Fruit fly (Drosophila melanogaster): ENCODE measurements around the gene CG8419.

The CG8419 gene

dm6 chr2L:8203748-8204147, 2.2 kb upstream of the CG8419 start:
- TF ChIP-seq Mnt (GFP tag; optimal IDR thresholded peaks at IDR 0.05) (no peak), CG33017 (tag; optimal IDR thresholded peaks at IDR 0.05) (peak; percentile 62), Hr96 (GFP tag; optimal IDR thresholded peaks at IDR 0.05) (no peak), Clk (GFP tag; optimal IDR thresholded peaks at IDR 0.05) (no peak)

DNA sequence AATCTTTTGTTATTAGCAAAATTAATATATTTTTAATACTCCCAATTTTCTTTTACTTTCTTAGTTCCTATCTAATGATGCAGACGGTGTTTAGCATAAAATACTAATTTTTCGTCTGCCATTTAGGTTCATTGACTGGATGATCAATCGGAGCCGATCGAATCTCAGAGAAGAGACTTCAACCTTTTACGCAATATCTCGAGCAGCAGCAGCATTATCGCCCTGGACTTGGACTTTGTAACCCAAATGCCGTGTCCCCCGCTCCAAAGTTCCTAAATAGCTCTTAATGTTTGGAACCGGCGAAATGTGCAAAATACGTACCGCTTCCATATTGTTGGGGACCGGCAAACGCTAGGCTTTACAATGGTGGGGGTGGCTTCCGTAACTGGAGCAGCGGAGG, 1.6 kb upstream of the CG8419 start:
- no peak for TF ChIP-seq ovo (GFP tag; optimal IDR thresholded peaks at IDR 0.05)
- TF ChIP-seq CG12768 (GFP tag; optimal IDR thresholded peaks at IDR 0.05), result peak; percentile 60
- no peak for TF ChIP-seq bab1 (GFP tag; optimal IDR thresholded peaks at IDR 0.05)
- TF ChIP-seq CG5204 (GFP tag; optimal IDR thresholded peaks at IDR 0.05), result no peak

dm6 chr2L:8204996-8205567, 889 bp upstream of the CG8419 start, which contains the start of gene SLC5A11:
Gene SLC5A11, minus strand, starts transcription at chr2L:8205132.
- TF ChIP-seq CG12768 (GFP tag; optimal IDR thresholded peaks at IDR 0.05) (peak; percentile 96), tj (GFP tag; optimal IDR thresholded peaks at IDR 0.05) (peak; percentile 75), pad (GFP tag; optimal IDR thresholded peaks at IDR 0.05) (peak; percentile 87), cnc (optimal IDR thresholded peaks at IDR 0.05) (no peak), CG33017 (tag; optimal IDR thresholded peaks at IDR 0.05) (peak; percentile 98), bab1 (GFP tag; optimal IDR thresholded peaks at IDR 0.05) (peak; percentile 100), CG7101 (tag; optimal IDR thresholded peaks at IDR 0.05) (peak; percentile 96), CG5204 (GFP tag; optimal IDR thresholded peaks at IDR 0.05) (peak; percentile 84), kay (GFP tag; ENCODE audit: borderline replicate concordance) (peak; percentile 58), toe (GFP tag; optimal IDR thresholded peaks at IDR 0.05) (peak; percentile 96), Hr96 (GFP tag; optimal IDR thresholded peaks at IDR 0.05) (peak; percentile 97), Mnt (GFP tag; optimal IDR thresholded peaks at IDR 0.05) (peak; percentile 77), CG14711 (tag; optimal IDR thresholded peaks at IDR 0.05) (peak; percentile 92), cic (GFP tag; optimal IDR thresholded peaks at IDR 0.05) (peak; percentile 98), CG11617 (GFP tag; optimal IDR thresholded peaks at IDR 0.05) (peak; percentile 96), CG7045 (GFP tag; optimal IDR thresholded peaks at IDR 0.05) (peak; percentile 99), CG1620 (GFP tag; optimal IDR thresholded peaks at IDR 0.05) (peak; percentile 56), ovo (GFP tag; optimal IDR thresholded peaks at IDR 0.05) (peak; percentile 83), Clk (GFP tag; optimal IDR thresholded peaks at IDR 0.05) (peak; percentile 93), Crg-1 (GFP tag; optimal IDR thresholded peaks at IDR 0.05) (peak; percentile 84)

DNA sequence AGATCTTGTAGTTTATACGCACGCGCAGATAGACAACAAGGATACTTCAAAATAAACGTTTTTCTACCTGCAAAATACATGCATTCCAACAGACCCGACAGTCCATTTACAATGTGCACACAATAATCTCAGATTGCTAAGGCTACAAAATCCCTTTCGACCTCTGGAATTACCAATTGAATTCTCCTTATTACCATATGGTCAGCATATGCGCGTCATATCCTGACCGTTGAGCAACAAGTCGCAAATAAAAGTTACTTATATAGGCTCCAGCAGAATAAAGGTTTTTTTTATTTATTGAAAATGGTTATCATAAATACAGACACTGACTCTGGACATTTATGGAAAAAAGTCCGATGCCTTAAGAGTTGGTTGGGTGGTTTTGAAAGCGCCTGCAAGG, 3.4 kb downstream of the CG8419 start:
- TF ChIP-seq ovo (GFP tag; optimal IDR thresholded peaks at IDR 0.05) (no peak), kay (GFP tag; ENCODE audit: borderline replicate concordance) (peak; percentile 88)

DNA sequence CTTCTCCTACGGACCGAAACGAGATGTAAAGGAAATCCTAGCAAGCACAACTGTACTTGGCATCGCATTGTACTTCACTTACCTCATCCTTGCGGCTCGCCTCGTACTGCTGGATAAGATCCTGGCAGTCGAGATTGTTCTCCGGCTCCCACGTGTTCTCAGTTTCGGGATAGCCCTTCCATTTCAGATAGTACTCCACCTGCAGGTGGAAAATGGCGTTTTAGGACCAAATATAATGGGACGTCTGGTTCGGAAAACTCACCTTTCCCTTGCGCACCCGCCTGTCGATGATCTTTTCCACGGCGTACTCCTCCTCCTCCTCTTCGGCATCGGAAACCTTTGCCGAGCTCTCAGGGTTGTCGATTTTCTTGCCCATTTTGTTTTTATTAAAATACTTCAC, 4.5 kb downstream of the CG8419 start:
- TF ChIP-seq CG1620 (GFP tag; optimal IDR thresholded peaks at IDR 0.05), result no peak
- no peak for TF ChIP-seq bab1 (GFP tag; optimal IDR thresholded peaks at IDR 0.05)
- TF ChIP-seq CG7101 (tag; optimal IDR thresholded peaks at IDR 0.05), result no peak
- TF ChIP-seq Clk (GFP tag; optimal IDR thresholded peaks at IDR 0.05), result no peak
- no peak for TF ChIP-seq CG5204 (GFP tag; optimal IDR thresholded peaks at IDR 0.05)
- no peak for TF ChIP-seq Crg-1 (GFP tag; optimal IDR thresholded peaks at IDR 0.05)
- no peak for TF ChIP-seq pad (GFP tag; optimal IDR thresholded peaks at IDR 0.05)
- no peak for TF ChIP-seq Hr96 (GFP tag; optimal IDR thresholded peaks at IDR 0.05)
- TF ChIP-seq CG12768 (GFP tag; optimal IDR thresholded peaks at IDR 0.05), result no peak
- TF ChIP-seq tj (GFP tag; optimal IDR thresholded peaks at IDR 0.05), result no peak
- TF ChIP-seq toe (GFP tag; optimal IDR thresholded peaks at IDR 0.05), result no peak
- TF ChIP-seq CG11617 (GFP tag; optimal IDR thresholded peaks at IDR 0.05), result no peak
- TF ChIP-seq CG33017 (tag; optimal IDR thresholded peaks at IDR 0.05), result no peak
- no peak for TF ChIP-seq Mnt (GFP tag; optimal IDR thresholded peaks at IDR 0.05)
- TF ChIP-seq cic (GFP tag; optimal IDR thresholded peaks at IDR 0.05), result no peak
- TF ChIP-seq kay (GFP tag; ENCODE audit: borderline replicate concordance), result no peak
- TF ChIP-seq ovo (GFP tag; optimal IDR thresholded peaks at IDR 0.05), result no peak
- TF ChIP-seq CG7045 (GFP tag; optimal IDR thresholded peaks at IDR 0.05), result no peak
- no peak for TF ChIP-seq cnc (optimal IDR thresholded peaks at IDR 0.05)
- TF ChIP-seq CG14711 (tag; optimal IDR thresholded peaks at IDR 0.05), result no peak

DNA sequence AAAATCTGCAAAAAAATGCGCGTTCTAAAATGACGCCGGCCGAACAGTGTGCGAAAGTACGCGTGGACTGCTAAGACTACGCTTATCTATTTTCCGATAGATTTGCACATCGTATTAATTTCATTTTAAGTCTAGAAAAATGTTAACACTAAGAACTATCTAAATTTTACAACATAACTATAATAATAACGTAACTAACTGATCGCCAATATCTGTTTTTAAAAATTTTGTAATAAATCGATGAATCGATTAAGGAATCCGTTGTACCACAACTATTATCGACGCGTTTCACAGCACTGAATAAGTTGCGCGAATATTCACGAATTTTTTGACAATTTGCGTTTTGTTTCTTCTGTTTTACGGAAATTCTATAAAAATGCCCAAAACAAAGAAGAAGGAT, 5.1 kb downstream of the CG8419 start, which contains the start of gene Ssb-c31a:
TSS of gene Ssb-c31a (plus strand) at position 278 of the 400 bp plus-strand sequence.
- TF ChIP-seq cic (GFP tag; optimal IDR thresholded peaks at IDR 0.05) (peak; percentile 50), CG14711 (tag; optimal IDR thresholded peaks at IDR 0.05) (peak; percentile 61), Crg-1 (GFP tag; optimal IDR thresholded peaks at IDR 0.05) (peak; percentile 91), CG7045 (GFP tag; optimal IDR thresholded peaks at IDR 0.05) (peak; percentile 74), CG5204 (GFP tag; optimal IDR thresholded peaks at IDR 0.05) (peak; percentile 87), kay (GFP tag; ENCODE audit: borderline replicate concordance) (peak; percentile 94), tj (GFP tag; optimal IDR thresholded peaks at IDR 0.05) (peak; percentile 69), CG11617 (GFP tag; optimal IDR thresholded peaks at IDR 0.05) (peak; percentile 74), Hr96 (GFP tag; optimal IDR thresholded peaks at IDR 0.05) (peak; percentile 75), cnc (optimal IDR thresholded peaks at IDR 0.05) (no peak), CG1620 (GFP tag; optimal IDR thresholded peaks at IDR 0.05) (peak; percentile 88), bab1 (GFP tag; optimal IDR thresholded peaks at IDR 0.05) (peak; percentile 71), toe (GFP tag; optimal IDR thresholded peaks at IDR 0.05) (peak; percentile 87), ovo (GFP tag; optimal IDR thresholded peaks at IDR 0.05) (peak; percentile 55), Mnt (GFP tag; optimal IDR thresholded peaks at IDR 0.05) (peak; percentile 76), CG7101 (tag; optimal IDR thresholded peaks at IDR 0.05) (peak; percentile 83), CG33017 (tag; optimal IDR thresholded peaks at IDR 0.05) (peak; percentile 72), pad (GFP tag; optimal IDR thresholded peaks at IDR 0.05) (peak; percentile 69), CG12768 (GFP tag; optimal IDR thresholded peaks at IDR 0.05) (peak; percentile 81), Clk (GFP tag; optimal IDR thresholded peaks at IDR 0.05) (peak; percentile 42)
